Fruit fly (Drosophila melanogaster) whole organism, embryonic: ENCODE data around the gene CG34008.

Source experiments
- Awh ChIP-seq: fragments of 200-800 bp; sonication (Bioruptor generic); IDR thresholded peaks from 2 replicates; pipeline ENCODE4, ENCODE4 v1.3.6; 2022; ENCODE audit warnings: missing biosample characterization, missing genetic modification characterization
- BEAF-32 ChIP-seq: fragments of 200-800 bp; sonication (Bioruptor generic); optimal IDR thresholded peaks from 3 replicates; lab custom pipeline; 2017; ENCODE audit warnings: missing biosample characterization, missing genetic modification characterization, mild to moderate bottlenecking, moderate library complexity, missing genetic modification reagents
- Bteb2 ChIP-seq: fragments of 200-800 bp; sonication (Bioruptor generic); optimal IDR thresholded peaks from 2 replicates; lab custom pipeline; 2016; ENCODE audit warnings: missing biosample characterization, missing genetic modification characterization
- CG10147 ChIP-seq: fragments of 200-800 bp; sonication (Bioruptor generic); optimal IDR thresholded peaks from 2 replicates; lab custom pipeline; 2019; ENCODE audit warnings: missing biosample characterization, mild to moderate bottlenecking, missing genetic modification characterization, moderate library complexity
- CG10431 ChIP-seq: fragments of 200-800 bp; sonication (Bioruptor generic); optimal IDR thresholded peaks from 3 replicates; lab custom pipeline; 2018; ENCODE audit warnings: missing biosample characterization, mild to moderate bottlenecking, missing genetic modification characterization
- CG11504 ChIP-seq: fragments of 200-800 bp; sonication (Bioruptor generic); optimal IDR thresholded peaks from 3 replicates; lab custom pipeline; 2019; ENCODE audit warnings: missing biosample characterization, mild to moderate bottlenecking, missing genetic modification characterization, moderate library complexity
- CG11723 ChIP-seq: fragments of 200-800 bp; sonication (Bioruptor generic); optimal IDR thresholded peaks from 2 replicates; lab custom pipeline; 2017; ENCODE audit warnings: missing biosample characterization, mild to moderate bottlenecking, missing genetic modification characterization
- CG12104 ChIP-seq: fragments of 200-800 bp; sonication (Bioruptor generic); optimal IDR thresholded peaks from 3 replicates; lab custom pipeline; 2016; ENCODE audit warnings: missing biosample characterization, missing genetic modification characterization
- CG12659 ChIP-seq: fragments of 200-800 bp; sonication (Bioruptor generic); optimal IDR thresholded peaks from 3 replicates; lab custom pipeline; 2017; ENCODE audit warnings: mild to moderate bottlenecking, missing biosample characterization, missing genetic modification reagents, missing genetic modification characterization
- CG13775 ChIP-seq: fragments of 200-800 bp; sonication (Bioruptor generic); optimal IDR thresholded peaks from 3 replicates; lab custom pipeline; 2017; ENCODE audit warnings: missing biosample characterization, mild to moderate bottlenecking, missing genetic modification characterization
- CG15601 ChIP-seq: fragments of 200-800 bp; sonication (Bioruptor generic); optimal IDR thresholded peaks from 3 replicates; lab custom pipeline; 2019; ENCODE audit warnings: missing biosample characterization, mild to moderate bottlenecking, missing genetic modification characterization, moderate library complexity
- CG15696 ChIP-seq: fragments of 200-800 bp; sonication (Bioruptor generic); optimal IDR thresholded peaks from 2 replicates; lab custom pipeline; 2019; ENCODE audit warnings: missing biosample characterization, mild to moderate bottlenecking, missing genetic modification characterization, moderate library complexity
- CG1602 ChIP-seq: fragments of 200-800 bp; sonication (Bioruptor generic); optimal IDR thresholded peaks from 3 replicates; lab custom pipeline; 2016; ENCODE audit warnings: missing biosample characterization, missing genetic modification characterization
- CG2678 ChIP-seq: fragments of 200-800 bp; sonication (Bioruptor generic); optimal IDR thresholded peaks from 3 replicates; lab custom pipeline; 2019; ENCODE audit warnings: missing biosample characterization, mild to moderate bottlenecking, missing genetic modification characterization, moderate library complexity
- CG3163 ChIP-seq: fragments of 200-800 bp; sonication (Bioruptor generic); optimal IDR thresholded peaks from 3 replicates; lab custom pipeline; 2016; ENCODE audit warnings: missing biosample characterization, missing genetic modification characterization
- CG3995 ChIP-seq: fragments of 200-800 bp; sonication (Bioruptor generic); optimal IDR thresholded peaks from 3 replicates; lab custom pipeline; 2016; ENCODE audit warnings: missing biosample characterization, missing genetic modification characterization
- CG43689 ChIP-seq: fragments of 200-800 bp; sonication (Bioruptor generic); IDR thresholded peaks from 2 replicates; pipeline ENCODE4 v1.3.6; 2022; ENCODE audit warnings: missing biosample characterization, missing genetic modification characterization
- CG4424 ChIP-seq: fragments of 200-800 bp; sonication (Bioruptor generic); optimal IDR thresholded peaks from 3 replicates; lab custom pipeline; 2016; ENCODE audit warnings: missing biosample characterization, missing genetic modification characterization
- CG6813 ChIP-seq: fragments of 200-800 bp; sonication (Bioruptor generic); optimal IDR thresholded peaks from 2 replicates; lab custom pipeline; 2017; ENCODE audit warnings: missing biosample characterization, missing genetic modification characterization, mild to moderate bottlenecking, moderate library complexity, missing genetic modification reagents
- CG8359 ChIP-seq: fragments of 200-800 bp; sonication (Bioruptor generic); optimal IDR thresholded peaks from 2 replicates; lab custom pipeline; 2017; ENCODE audit warnings: missing biosample characterization, mild to moderate bottlenecking, missing genetic modification characterization, borderline replicate concordance
- CG8478 ChIP-seq: fragments of >200 bp; optimal IDR thresholded peaks from 2 replicates; lab custom pipeline; 2018
- CG9932 ChIP-seq: fragments of 200-800 bp; sonication (Bioruptor generic); IDR thresholded peaks from 2 replicates; pipeline ENCODE4 v1.3.6; 2022; ENCODE audit warnings: missing biosample characterization, missing genetic modification characterization
- Deaf1 ChIP-seq: fragments of 200-800 bp; optimal IDR thresholded peaks from 3 replicates; lab custom pipeline; 2019; ENCODE audit warnings: missing biosample characterization, mild to moderate bottlenecking, missing genetic modification characterization, moderate library complexity
- GATAe ChIP-seq: fragments of 200-800 bp; sonication (Bioruptor generic); conservative IDR thresholded peaks from 2 replicates; pipeline ENCODE4 v1.3.6; 2022; ENCODE audit warnings: missing biosample characterization, missing genetic modification characterization
- Gug ChIP-seq: fragments of 200-800 bp; sonication (Bioruptor generic); IDR thresholded peaks from 4 replicates; pipeline ENCODE4 v1.3.6; 2022; ENCODE audit warnings: missing biosample characterization, missing genetic modification characterization
- HHEX ChIP-seq: fragments of 200-800 bp; sonication (Bioruptor generic); optimal IDR thresholded peaks from 3 replicates; lab custom pipeline; 2017; ENCODE audit warnings: missing biosample characterization, mild to moderate bottlenecking, missing genetic modification characterization, missing genetic modification reagents
- HLH4C ChIP-seq: fragments of 200-800 bp; sonication (Bioruptor generic); IDR thresholded peaks from 3 replicates; pipeline ENCODE4 v1.3.6; 2022; ENCODE audit warnings: missing biosample characterization, missing genetic modification characterization; ENCODE audit not compliant: partially characterized antibody
- Jarid2 ChIP-seq: fragments of 200-800 bp; sonication (Bioruptor generic); optimal IDR thresholded peaks from 3 replicates; lab custom pipeline; 2017; ENCODE audit warnings: mild to moderate bottlenecking, missing biosample characterization, missing genetic modification reagents, missing genetic modification characterization
- Meics ChIP-seq: fragments of 200-800 bp; sonication (Bioruptor generic); optimal IDR thresholded peaks from 2 replicates; lab custom pipeline; 2017; ENCODE audit warnings: missing biosample characterization, mild to moderate bottlenecking, missing genetic modification characterization
- Mes4 ChIP-seq: fragments of 200-800 bp; sonication (Bioruptor generic); optimal IDR thresholded peaks from 2 replicates; lab custom pipeline; 2016; ENCODE audit warnings: missing biosample characterization, missing genetic modification characterization
- Nf-YC ChIP-seq: fragments of 200-800 bp; optimal IDR thresholded peaks from 3 replicates; lab custom pipeline; 2019; ENCODE audit warnings: missing biosample characterization, mild to moderate bottlenecking, missing genetic modification characterization, moderate library complexity
- Spps ChIP-seq: fragments of 200-800 bp; sonication (Bioruptor generic); optimal IDR thresholded peaks from 2 replicates; lab custom pipeline; 2018; ENCODE audit warnings: missing biosample characterization, mild to moderate bottlenecking, missing genetic modification characterization
- Taf1 ChIP-seq: fragments of 200-800 bp; sonication (Bioruptor generic); IDR thresholded peaks from 2 replicates; pipeline ENCODE4 v1.3.6; 2022; ENCODE audit warnings: missing biosample characterization, missing genetic modification characterization
- ac ChIP-seq: fragments of 200-800 bp; sonication (Bioruptor generic); optimal IDR thresholded peaks from 3 replicates; lab custom pipeline; 2017; ENCODE audit warnings: missing biosample characterization, mild to moderate bottlenecking, missing genetic modification characterization
- ap ChIP-seq: fragments of 200-800 bp; sonication (Bioruptor generic); IDR thresholded peaks from 2 replicates; pipeline ENCODE4 v1.3.6; 2022; ENCODE audit warnings: missing biosample characterization, missing genetic modification characterization
- ara ChIP-seq: fragments of 200-800 bp; sonication (Bioruptor generic); IDR thresholded peaks from 2 replicates; pipeline ENCODE4 v1.3.6; 2022; ENCODE audit warnings: missing biosample characterization, missing genetic modification characterization
- cwo ChIP-seq: fragments of 200-800 bp; sonication (Bioruptor generic); optimal IDR thresholded peaks from 3 replicates; lab custom pipeline; 2017; ENCODE audit warnings: missing biosample characterization, missing genetic modification characterization, mild to moderate bottlenecking, moderate library complexity, missing genetic modification reagents
- dysf ChIP-seq: fragments of 200-800 bp; sonication (Bioruptor generic); IDR thresholded peaks from 3 replicates; pipeline ENCODE4 v1.3.6; 2022; ENCODE audit warnings: missing biosample characterization, missing genetic modification characterization
- en ChIP-seq: fragments of 200-800 bp; sonication (Bioruptor generic); optimal IDR thresholded peaks from 2 replicates; lab custom pipeline; 2016; ENCODE audit warnings: missing biosample characterization, missing genetic modification characterization
- fru ChIP-seq: fragments of >200 bp; optimal IDR thresholded peaks from 2 replicates; lab custom pipeline; 2017
- fu2 ChIP-seq: fragments of 200-800 bp; sonication (Bioruptor generic); optimal IDR thresholded peaks from 2 replicates; lab custom pipeline; 2016; ENCODE audit warnings: missing biosample characterization, missing genetic modification characterization
- gce ChIP-seq: fragments of 200-800 bp; sonication (Bioruptor generic); IDR thresholded peaks from 3 replicates; pipeline ENCODE4 v1.3.6; 2022; ENCODE audit warnings: missing biosample characterization, missing genetic modification characterization
- gsb ChIP-seq: fragments of 200-800 bp; sonication (Bioruptor generic); IDR thresholded peaks from 2 replicates; pipeline ENCODE4 v1.3.6; 2022; ENCODE audit warnings: missing biosample characterization, missing genetic modification characterization
- hth ChIP-seq: fragments of >200 bp; optimal IDR thresholded peaks from 2 replicates; lab custom pipeline; 2017; ENCODE audit warnings: inconsistent platforms
- klu ChIP-seq: fragments of 200-800 bp; sonication (Bioruptor generic); IDR thresholded peaks from 2 replicates; pipeline ENCODE4 v1.3.6; 2022; ENCODE audit warnings: missing biosample characterization, missing genetic modification characterization
- knrl ChIP-seq: fragments of 200-800 bp; sonication (Bioruptor generic); IDR thresholded peaks from 3 replicates; pipeline ENCODE4 v1.3.6; 2022; ENCODE audit warnings: missing biosample characterization, missing genetic modification characterization; ENCODE audit not compliant: partially characterized antibody
- lab ChIP-seq: fragments of 200-800 bp; sonication (Bioruptor generic); optimal IDR thresholded peaks from 3 replicates; lab custom pipeline; 2017; ENCODE audit warnings: missing biosample characterization, missing genetic modification characterization, mild to moderate bottlenecking, moderate library complexity, missing genetic modification reagents
- tio ChIP-seq: fragments of 200-800 bp; sonication (Bioruptor generic); optimal IDR thresholded peaks from 2 replicates; lab custom pipeline; 2017; ENCODE audit warnings: missing biosample characterization, missing genetic modification characterization, inconsistent platforms
- vnd ChIP-seq: fragments of 200-800 bp; sonication (Bioruptor generic); IDR thresholded peaks from 3 replicates; pipeline ENCODE4 v1.3.6; 2022; ENCODE audit warnings: missing biosample characterization, missing genetic modification characterization; ENCODE audit not compliant: partially characterized antibody

CG34008 gene

DNA sequence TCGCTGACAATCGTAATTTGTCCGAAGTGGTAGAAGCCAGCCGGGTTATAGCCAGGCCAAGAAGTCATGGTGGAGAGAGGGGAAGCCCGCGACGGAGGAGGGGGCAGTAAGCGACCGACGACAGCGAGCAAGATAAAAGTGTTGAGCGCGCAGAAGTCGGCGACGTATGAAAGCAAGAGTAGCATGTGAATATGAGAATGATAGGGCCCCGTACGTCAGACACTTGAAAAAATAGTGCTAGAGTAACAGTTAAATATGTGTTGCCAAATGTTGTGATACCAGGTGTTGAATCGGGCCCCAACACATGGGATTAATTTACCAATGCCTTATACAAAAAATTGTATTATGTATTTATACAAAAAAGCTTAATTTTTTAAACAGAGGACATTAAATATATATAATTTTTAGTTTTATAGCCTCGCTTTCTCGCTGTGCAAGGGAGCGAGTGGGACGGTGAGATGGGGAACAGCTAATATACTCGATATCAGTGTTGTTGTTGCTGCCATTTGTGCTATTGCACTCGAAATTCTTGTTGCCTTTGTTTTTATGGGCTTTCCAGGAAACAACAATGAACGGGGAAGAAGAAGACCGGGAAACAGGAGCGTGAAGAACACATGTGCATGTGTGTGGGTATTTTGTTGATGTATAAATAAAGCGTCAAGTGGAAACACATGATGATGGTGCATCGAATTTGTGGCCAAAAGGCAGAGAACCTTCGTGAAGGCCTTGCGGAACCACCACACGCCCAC, 31.3 kb downstream of the CG34008 start (continued):
- TF ChIP-seq Awh (GFP tag; lab: Robert Waterston, UW): peak; percentile 76
- TF ChIP-seq Deaf1: peak; percentile 82
- TF ChIP-seq gce (GFP tag; lab: Robert Waterston, UW): 0 out of 3 replicates have a peak, but pooled peaks have one; percentile 20
- TF ChIP-seq Spps (tag; lab: Kevin White, UChicago): peak; percentile 62
- peak; percentile 89 for TF ChIP-seq CG4424 (GFP tag; lab: Kevin White, UChicago)
- TF ChIP-seq HLH4C: no peak
- peak; percentile 81 for TF ChIP-seq CG1602 (GFP tag; lab: Kevin White, UChicago)
- peak; percentile 65 for TF ChIP-seq Nf-YC (tag; lab: Kevin White, UChicago)
- peak; percentile 78 for TF ChIP-seq CG6813
- TF ChIP-seq BEAF-32 (GFP tag; lab: Kevin White, UChicago): no peak
- TF ChIP-seq CG11504: peak; percentile 91
- peak; percentile 84 for TF ChIP-seq gsb (GFP tag; lab: Robert Waterston, UW)
- peak; percentile 92 for TF ChIP-seq lab
- peak; percentile 72 for TF ChIP-seq CG3995 (GFP tag; lab: Kevin White, UChicago)
- TF ChIP-seq Taf1 (GFP tag; lab: Robert Waterston, UW): peak; percentile 48; the same call in 1 of the 2 replicates
- peak; percentile 15 for TF ChIP-seq Jarid2
- no peak for TF ChIP-seq fru
- peak; percentile 87 for TF ChIP-seq CG15696 (tag; lab: Kevin White, UChicago)
- TF ChIP-seq en (GFP tag; lab: Kevin White, UChicago): no peak
- TF ChIP-seq GATAe (GFP tag; lab: Robert Waterston, UW): peak; percentile 75
- no peak for TF ChIP-seq hth (lab: Kevin White, UChicago)
- TF ChIP-seq CG10147 (GFP tag; lab: Kevin White, UChicago): peak; percentile 84
- TF ChIP-seq dysf (GFP tag; lab: Robert Waterston, UW): peak; percentile 90
- peak; percentile 81 for TF ChIP-seq CG13775 (GFP tag; lab: Kevin White, UChicago)
- no peak for TF ChIP-seq CG3163 (GFP tag; lab: Kevin White, UChicago)
- TF ChIP-seq CG43689 (GFP tag; lab: Robert Waterston, UW): peak; percentile 37; the same call in 1 of the 2 replicates
- TF ChIP-seq CG2678 (tag; lab: Kevin White, UChicago): peak; percentile 93
- no peak for TF ChIP-seq fu2 (GFP tag; lab: Kevin White, UChicago)
- peak; percentile 88 for TF ChIP-seq HHEX (GFP tag; lab: Kevin White, UChicago)
- 0 out of 3 replicates have a peak, but pooled peaks have one; percentile 22 for TF ChIP-seq knrl
- TF ChIP-seq tio (GFP tag; lab: Kevin White, UChicago): peak; percentile 83
- TF ChIP-seq CG12104 (GFP tag; lab: Kevin White, UChicago): peak; percentile 84
- TF ChIP-seq ac (GFP tag; lab: Kevin White, UChicago): peak; percentile 69
- TF ChIP-seq vnd: no peak
- TF ChIP-seq ap: peak; percentile 62
- peak; percentile 55 for TF ChIP-seq CG10431 (GFP tag; lab: Kevin White, UChicago)
- TF ChIP-seq Gug (GFP tag; lab: Robert Waterston, UW): peak; percentile 78
- peak; percentile 71 for TF ChIP-seq klu
- peak; percentile 16 for TF ChIP-seq Mes4 (GFP tag; lab: Kevin White, UChicago)
- peak; percentile 88 for TF ChIP-seq Meics (GFP tag; lab: Kevin White, UChicago)
- peak; percentile 85 for TF ChIP-seq CG12659 (GFP tag; lab: Kevin White, UChicago)
- TF ChIP-seq cwo (GFP tag; lab: Kevin White, UChicago): peak; percentile 92
- no peak for TF ChIP-seq Bteb2 (GFP tag; lab: Kevin White, UChicago)
- TF ChIP-seq ara (GFP tag; lab: Robert Waterston, UW): peak; percentile 84
- peak; percentile 78 for TF ChIP-seq CG15601
- no peak for TF ChIP-seq CG8478 (lab: Kevin White, UChicago)
- peak; percentile 75 for TF ChIP-seq CG11723 (GFP tag; lab: Kevin White, UChicago)
- peak; percentile 53 for TF ChIP-seq CG8359 (GFP tag; lab: Kevin White, UChicago)
- TF ChIP-seq CG9932 (GFP tag; lab: Robert Waterston, UW): peak; percentile 78
